Worm (Caenorhabditis elegans): ENCODE measurements around the gene C17C3.6.

DNA sequence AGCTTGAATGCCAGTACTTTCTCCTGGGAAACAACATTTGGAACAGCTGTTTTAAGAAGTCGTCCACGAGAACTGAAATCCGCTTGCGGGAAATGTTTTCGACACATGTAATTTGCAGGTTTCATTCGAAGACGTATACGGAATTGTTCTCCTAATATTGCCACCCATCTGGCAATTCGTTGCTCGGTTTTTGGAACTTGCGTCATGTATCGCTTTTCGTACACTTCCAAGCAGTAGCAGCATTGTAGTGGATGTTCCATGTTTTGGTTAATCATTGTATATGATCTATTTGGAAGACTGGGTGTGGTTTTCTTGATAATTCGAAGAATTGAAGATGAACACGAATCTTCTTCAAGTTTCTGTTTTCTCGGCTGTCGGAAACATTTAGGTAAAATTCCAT, 37.9 kb downstream of the C17C3.6 start:
- TF ChIP-seq unc-62 (GFP tag; optimal IDR thresholded peaks at IDR 0.05 in 1 of 2) (peak in 1 of 2 experiments; percentile 74), unc-62 (tag; optimal IDR thresholded peaks at IDR 0.05) (no peak), nhr-25 (tag; optimal IDR thresholded peaks at IDR 0.05; ENCODE audit: borderline replicate concordance, insufficient read depth) (no peak)

All from whole organism, L4 larva.